Worm (Caenorhabditis elegans): ENCODE data around the gene srw-48.

ce11 chrV:16443626-16444025 lies 22.8 kb downstream of the srw-48 start, which contains the start of gene srh-141:
- no peak for TF ChIP-seq flt-1 (GFP tag; IDR thresholded peaks at IDR 0.05)
- no peak for TF ChIP-seq hnd-1 (tag; optimal IDR thresholded peaks at IDR 0.05)
- no peak for TF ChIP-seq ama-1 (optimal IDR thresholded peaks at IDR 0.05)
- no peak for TF ChIP-seq pes-1 (GFP tag; IDR thresholded peaks at IDR 0.05)
- TF ChIP-seq aly-1 (tag; optimal IDR thresholded peaks at IDR 0.05) = no peak
- no peak for TF ChIP-seq tra-4 (tag; optimal IDR thresholded peaks at IDR 0.05)
- no peak for TF ChIP-seq tbx-37 (GFP tag; conservative IDR thresholded peaks at IDR 0.05)
- TF ChIP-seq tbx-11 (GFP tag; IDR thresholded peaks at IDR 0.05) = no peak
- no peak for TF ChIP-seq ceh-13 (GFP tag; optimal IDR thresholded peaks at IDR 0.05)
- no peak for TF ChIP-seq F13C5.2 (tag; optimal IDR thresholded peaks at IDR 0.05)
- TF ChIP-seq scrt-1 (GFP tag; IDR thresholded peaks at IDR 0.05) = no peak
